Fruit fly (Drosophila melanogaster) whole organism, pupa: ENCODE measurements around the gene CG9132.

Source experiments
- CG10348 ChIP-seq: fragments of 200-800 bp; sonication (Bioruptor generic); IDR thresholded peaks from 2 replicates; pipeline ENCODE4 v1.3.6; 2022; ENCODE audit warnings: missing biosample characterization, missing genetic modification characterization
- CG12605 ChIP-seq: fragments of 200-800 bp; sonication (Bioruptor generic); IDR thresholded peaks from 2 replicates; pipeline ENCODE4 v1.3.6; 2022; ENCODE audit warnings: missing biosample characterization, missing genetic modification characterization
- CG13204 ChIP-seq: fragments of 200-800 bp; sonication (Bioruptor generic); optimal IDR thresholded peaks from 2 replicates; lab custom pipeline; 2018; ENCODE audit warnings: missing biosample characterization, mild to moderate bottlenecking, missing genetic modification characterization, moderate library complexity
- CG14655 ChIP-seq: fragments of 200-800 bp; sonication (Bioruptor generic); optimal IDR thresholded peaks from 3 replicates; lab custom pipeline; 2017; ENCODE audit warnings: mild to moderate bottlenecking, missing biosample characterization, missing genetic modification reagents, missing genetic modification characterization
- CG15710 ChIP-seq: fragments of 200-800 bp; sonication (Bioruptor generic); optimal IDR thresholded peaks from 2 replicates; lab custom pipeline; 2018; ENCODE audit warnings: missing biosample characterization, mild to moderate bottlenecking, missing genetic modification characterization, moderate library complexity
- CG17806 ChIP-seq: fragments of 200-800 bp; sonication (Bioruptor generic); optimal IDR thresholded peaks from 2 replicates; lab custom pipeline; 2018; ENCODE audit warnings: missing biosample characterization, mild to moderate bottlenecking, missing genetic modification characterization, moderate library complexity
- CG32121 ChIP-seq: fragments of 200-800 bp; sonication (Bioruptor generic); IDR thresholded peaks from 2 replicates; pipeline ENCODE4 v1.3.6; 2022; ENCODE audit warnings: missing biosample characterization, missing genetic modification characterization
- CG34367 ChIP-seq: fragments of 200-800 bp; sonication (Bioruptor generic); optimal IDR thresholded peaks from 2 replicates; lab custom pipeline; 2018; ENCODE audit warnings: missing biosample characterization, mild to moderate bottlenecking, missing genetic modification characterization
- CG4496 ChIP-seq: fragments of 200-800 bp; sonication (Bioruptor generic); IDR thresholded peaks from 3 replicates; pipeline ENCODE4 v1.3.6; 2022; ENCODE audit warnings: missing biosample characterization, missing genetic modification characterization
- CG8159 ChIP-seq: fragments of 200-800 bp; sonication (Bioruptor generic); optimal IDR thresholded peaks from 3 replicates; lab custom pipeline; 2018; ENCODE audit warnings: missing biosample characterization, mild to moderate bottlenecking, missing genetic modification characterization, moderate library complexity
- CG8301 ChIP-seq: fragments of 200-800 bp; sonication (Bioruptor generic); optimal IDR thresholded peaks from 2 replicates; lab custom pipeline; 2018; ENCODE audit warnings: missing biosample characterization, mild to moderate bottlenecking, missing genetic modification characterization
- CG9948 ChIP-seq: fragments of 200-800 bp; sonication (Bioruptor generic); optimal IDR thresholded peaks from 2 replicates; lab custom pipeline; 2018; ENCODE audit warnings: missing biosample characterization, mild to moderate bottlenecking, missing genetic modification characterization, moderate library complexity
- D1 ChIP-seq: fragments of 200-800 bp; sonication (Bioruptor generic); optimal IDR thresholded peaks from 2 replicates; lab custom pipeline; 2018; ENCODE audit warnings: missing biosample characterization, mild to moderate bottlenecking, missing genetic modification characterization, moderate library complexity
- EcR ChIP-seq: fragments of 200-800 bp; sonication (Bioruptor generic); optimal IDR thresholded peaks from 3 replicates; lab custom pipeline; 2019; ENCODE audit warnings: missing biosample characterization, missing genetic modification characterization, mild to moderate bottlenecking, moderate library complexity, missing genetic modification reagents
- Ets98B ChIP-seq: fragments of 200-800 bp; sonication (Bioruptor generic); IDR thresholded peaks from 2 replicates; pipeline ENCODE4 v1.3.6; 2022; ENCODE audit warnings: missing biosample characterization, missing genetic modification characterization
- Pif1A ChIP-seq: fragments of 200-800 bp; sonication (Bioruptor generic); optimal IDR thresholded peaks from 3 replicates; lab custom pipeline; 2016; ENCODE audit warnings: missing biosample characterization, missing genetic modification characterization
- Pif1B ChIP-seq: fragments of 200-800 bp; sonication (Bioruptor generic); optimal IDR thresholded peaks from 3 replicates; lab custom pipeline; 2016; ENCODE audit warnings: missing biosample characterization, missing genetic modification characterization
- Snoo ChIP-seq: fragments of 200-800 bp; sonication (Bioruptor generic); optimal IDR thresholded peaks from 3 replicates; lab custom pipeline; 2017; ENCODE audit warnings: missing biosample characterization, mild to moderate bottlenecking, missing genetic modification characterization, inconsistent platforms
- fd96Ca ChIP-seq: fragments of 200-800 bp; sonication (Bioruptor generic); IDR thresholded peaks from 3 replicates; pipeline ENCODE4 v1.3.6; 2022; ENCODE audit warnings: missing biosample characterization, missing genetic modification characterization
- gl ChIP-seq: fragments of 200-800 bp; sonication (Bioruptor generic); optimal IDR thresholded peaks from 2 replicates; lab custom pipeline; 2018; ENCODE audit warnings: missing biosample characterization, mild to moderate bottlenecking, missing genetic modification characterization
- rn ChIP-seq: fragments of 200-800 bp; sonication (Bioruptor generic); IDR thresholded peaks from 2 replicates; pipeline ENCODE4 v1.3.6; 2022; ENCODE audit warnings: missing biosample characterization, missing genetic modification characterization

CG9132 gene

dm6 chrX:16761531-16761930 is 39.0 kb downstream of the CG9132 start:
- TF ChIP-seq fd96Ca (GFP tag; lab: Robert Waterston, UW) (peak; percentile 81), D1 (tag; lab: Kevin White, UChicago) (no peak), CG10348 (GFP tag; lab: Robert Waterston, UW) (no peak), CG9948 (tag; lab: Kevin White, UChicago) (peak; percentile 65), CG15710 (peak; percentile 45), CG32121 (peak; percentile 48; the same call in 1 of the 2 replicates), Pif1A (GFP tag; lab: Kevin White, UChicago) (peak; percentile 63), CG17806 (tag; lab: Kevin White, UChicago) (peak; percentile 43), CG14655 (GFP tag; lab: Kevin White, UChicago) (peak; percentile 54), CG34367 (tag; lab: Kevin White, UChicago) (peak; percentile 30), Pif1B (peak; percentile 55), CG4496 (GFP tag; lab: Robert Waterston, UW) (peak; percentile 82), CG8301 (tag; lab: Kevin White, UChicago) (peak; percentile 46), CG12605 (GFP tag; lab: Robert Waterston, UW) (no peak), Ets98B (GFP tag; lab: Robert Waterston, UW) (peak; percentile 51), Snoo (tag; lab: Kevin White, UChicago) (peak; percentile 61), rn (peak; percentile 67), CG8159 (tag; lab: Kevin White, UChicago) (peak; percentile 56), CG13204 (GFP tag; lab: Kevin White, UChicago) (no peak), gl (tag; lab: Kevin White, UChicago) (no peak), EcR (GFP tag; lab: Kevin White, UChicago) (no peak)

DNA sequence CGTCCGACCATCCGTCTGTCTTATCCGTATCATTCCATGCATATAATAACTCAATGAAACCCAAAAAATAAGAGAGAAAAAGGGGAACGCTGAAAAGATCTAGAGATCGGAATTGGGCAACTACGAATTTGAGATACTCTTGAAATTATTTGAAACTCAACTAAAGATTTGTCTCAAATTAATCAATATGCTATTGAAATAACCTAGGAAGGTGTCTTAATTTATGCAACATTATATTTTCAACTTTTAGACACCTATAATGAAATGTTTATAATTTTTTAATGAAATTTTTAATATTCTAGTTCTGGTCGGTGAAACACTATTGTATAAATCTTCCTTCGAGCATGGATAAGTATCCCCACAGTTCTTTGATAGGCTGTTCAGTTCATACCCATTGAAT is 40.0 kb downstream of the CG9132 start:
- no peak for TF ChIP-seq CG34367 (tag; lab: Kevin White, UChicago)
- no peak for TF ChIP-seq gl (tag; lab: Kevin White, UChicago)
- TF ChIP-seq Snoo (tag; lab: Kevin White, UChicago), result no peak
- peak; percentile 18 for TF ChIP-seq CG8159 (tag; lab: Kevin White, UChicago)

DNA sequence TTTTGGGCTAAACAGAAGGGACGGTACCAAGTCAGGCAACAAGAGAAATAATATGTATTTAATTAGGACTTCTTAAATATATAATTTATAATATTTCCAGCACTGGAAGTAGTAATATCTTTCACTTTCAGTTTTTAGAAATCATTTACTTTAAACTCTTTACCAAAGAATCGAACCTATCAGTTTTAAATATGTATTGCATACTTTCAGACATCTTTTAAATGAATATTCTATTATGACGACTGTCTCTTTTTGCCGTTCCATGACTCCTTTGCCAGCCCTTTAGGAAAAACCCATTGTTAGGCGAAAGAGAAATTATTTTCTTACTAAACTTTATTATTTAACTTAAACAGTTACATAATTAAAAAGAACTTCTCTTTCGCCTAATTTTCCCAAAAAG is 42.9 kb downstream of the CG9132 start:
- TF ChIP-seq CG32121 (no peak), CG13204 (GFP tag; lab: Kevin White, UChicago) (no peak), CG4496 (GFP tag; lab: Robert Waterston, UW) (no peak), CG14655 (GFP tag; lab: Kevin White, UChicago) (no peak), CG10348 (GFP tag; lab: Robert Waterston, UW) (no peak), rn (no peak), CG8301 (tag; lab: Kevin White, UChicago) (no peak), Ets98B (GFP tag; lab: Robert Waterston, UW) (no peak), EcR (GFP tag; lab: Kevin White, UChicago) (no peak), CG8159 (tag; lab: Kevin White, UChicago) (no peak), Pif1A (GFP tag; lab: Kevin White, UChicago) (no peak), CG15710 (no peak), fd96Ca (GFP tag; lab: Robert Waterston, UW) (no peak), Snoo (tag; lab: Kevin White, UChicago) (no peak), Pif1B (no peak), CG9948 (tag; lab: Kevin White, UChicago) (no peak), gl (tag; lab: Kevin White, UChicago) (no peak), CG12605 (GFP tag; lab: Robert Waterston, UW) (no peak), D1 (tag; lab: Kevin White, UChicago) (no peak), CG17806 (tag; lab: Kevin White, UChicago) (no peak)

DNA sequence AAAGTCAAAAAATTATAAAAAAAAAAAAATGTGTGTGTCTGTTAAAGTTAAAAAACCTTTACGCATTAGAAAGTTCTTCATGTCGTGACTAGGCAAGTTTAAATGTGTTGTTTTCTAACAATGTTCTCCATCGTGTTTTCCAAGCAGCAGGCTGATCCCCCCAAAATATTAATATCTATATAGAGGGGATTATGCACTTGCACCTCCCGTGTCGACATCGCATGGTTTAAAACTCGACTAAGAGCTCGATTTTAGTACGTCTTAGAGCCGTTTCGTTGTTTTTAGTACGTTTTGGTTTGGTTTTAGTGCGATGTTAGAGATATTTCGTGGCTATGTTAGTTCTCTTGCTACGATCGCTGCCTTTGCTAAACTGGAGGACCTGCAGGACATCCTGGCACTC is 47.4 kb downstream of the CG9132 start:
- TF ChIP-seq fd96Ca (GFP tag; lab: Robert Waterston, UW), result no peak
- no peak for TF ChIP-seq CG14655 (GFP tag; lab: Kevin White, UChicago)
- no peak for TF ChIP-seq CG13204 (GFP tag; lab: Kevin White, UChicago)
- no peak for TF ChIP-seq CG15710
- no peak for TF ChIP-seq Pif1B
- TF ChIP-seq CG17806 (tag; lab: Kevin White, UChicago), result no peak
- no peak for TF ChIP-seq CG10348 (GFP tag; lab: Robert Waterston, UW)
- no peak for TF ChIP-seq CG8301 (tag; lab: Kevin White, UChicago)
- no peak for TF ChIP-seq CG9948 (tag; lab: Kevin White, UChicago)

- TF ChIP-seq CG13204 (GFP tag; lab: Kevin White, UChicago) (no peak), D1 (tag; lab: Kevin White, UChicago) (no peak), CG10348 (GFP tag; lab: Robert Waterston, UW) (no peak), Pif1A (GFP tag; lab: Kevin White, UChicago) (no peak), CG8159 (tag; lab: Kevin White, UChicago) (no peak), rn (no peak), fd96Ca (GFP tag; lab: Robert Waterston, UW) (peak; percentile 31; the same call in 1 of the 3 replicates), CG14655 (GFP tag; lab: Kevin White, UChicago) (no peak), CG8301 (tag; lab: Kevin White, UChicago) (no peak), Snoo (tag; lab: Kevin White, UChicago) (peak; percentile 63), gl (tag; lab: Kevin White, UChicago) (no peak), CG17806 (tag; lab: Kevin White, UChicago) (no peak), EcR (GFP tag; lab: Kevin White, UChicago) (no peak), CG12605 (GFP tag; lab: Robert Waterston, UW) (no peak), CG15710 (peak; percentile 27), CG32121 (no peak), Pif1B (no peak), CG9948 (tag; lab: Kevin White, UChicago) (no peak), Ets98B (GFP tag; lab: Robert Waterston, UW) (peak; percentile 23; the same call in 1 of the 2 replicates), CG34367 (tag; lab: Kevin White, UChicago) (peak; percentile 39), CG4496 (GFP tag; lab: Robert Waterston, UW) (peak; percentile 80)
Observed at dm6 chrX:16751579-16752156, 48.8 kb downstream of the CG9132 start, which contains the start of gene goe. TSS of gene goe (minus strand) at chrX:16751910.
